Fruit fly (Drosophila melanogaster) whole organism, embryonic: ENCODE results near the gene aqz.

Experiments
- Abd-B ChIP-seq: fragments of 200-800 bp; sonication (Bioruptor generic); optimal IDR thresholded peaks from 2 replicates; lab custom pipeline; 2018; ENCODE audit warnings: missing biosample characterization, mild to moderate bottlenecking, missing genetic modification characterization, moderate library complexity
- CG10565 ChIP-seq: fragments of 200-800 bp; sonication (Bioruptor generic); optimal IDR thresholded peaks from 3 replicates; lab custom pipeline; 2016; ENCODE audit warnings: missing biosample characterization, mild to moderate bottlenecking, missing genetic modification characterization
- CG11085 ChIP-seq: fragments of 200-800 bp; sonication (Bioruptor generic); IDR thresholded peaks from 2 replicates; pipeline ENCODE4 v1.3.6; 2022; ENCODE audit warnings: missing biosample characterization, missing genetic modification characterization
- CG11093 ChIP-seq: fragments of 200-800 bp; sonication (Bioruptor generic); IDR thresholded peaks from 3 replicates; pipeline ENCODE4 v1.3.6; 2022; ENCODE audit warnings: missing biosample characterization, missing genetic modification characterization
- CG11398 ChIP-seq: fragments of 200-800 bp; sonication (Bioruptor generic); optimal IDR thresholded peaks from 2 replicates; lab custom pipeline; 2016; ENCODE audit warnings: missing biosample characterization, missing genetic modification characterization
- CG14667 ChIP-seq: fragments of 200-800 bp; sonication (Bioruptor generic); IDR thresholded peaks from 2 replicates; pipeline ENCODE4 v1.3.6; 2022; ENCODE audit warnings: missing biosample characterization, missing genetic modification characterization
- CG1647 ChIP-seq: fragments of 200-800 bp; sonication (Bioruptor generic); optimal IDR thresholded peaks from 3 replicates; lab custom pipeline; 2016; ENCODE audit warnings: missing biosample characterization, missing genetic modification characterization
- CG16813 ChIP-seq: fragments of 200-800 bp; sonication (Bioruptor generic); IDR thresholded peaks from 3 replicates; pipeline ENCODE4 v1.3.6; 2022; ENCODE audit warnings: missing biosample characterization, missing genetic modification characterization; ENCODE audit not compliant: partially characterized antibody
- CG17568 ChIP-seq: fragments of 200-800 bp; sonication (Bioruptor generic); optimal IDR thresholded peaks from 2 replicates; lab custom pipeline; 2018; ENCODE audit warnings: missing biosample characterization, mild to moderate bottlenecking, missing genetic modification characterization, moderate library complexity
- CG18262 ChIP-seq: fragments of 200-800 bp; optimal IDR thresholded peaks from 3 replicates; lab custom pipeline; 2019; ENCODE audit warnings: missing biosample characterization, mild to moderate bottlenecking, missing genetic modification characterization, moderate library complexity
- CG2199 ChIP-seq: fragments of 200-800 bp; sonication (Bioruptor generic); IDR thresholded peaks from 3 replicates; pipeline ENCODE4 v1.3.6; 2022; ENCODE audit warnings: missing biosample characterization, missing genetic modification characterization
- CG2678 ChIP-seq: fragments of 200-800 bp; sonication (Bioruptor generic); optimal IDR thresholded peaks from 3 replicates; lab custom pipeline; 2019; ENCODE audit warnings: missing biosample characterization, mild to moderate bottlenecking, missing genetic modification characterization, moderate library complexity
- CG2889 ChIP-seq: fragments of 200-800 bp; sonication (Bioruptor generic); IDR thresholded peaks from 3 replicates; pipeline ENCODE4 v1.3.6; 2022; ENCODE audit warnings: missing biosample characterization, missing genetic modification characterization
- CG34422 ChIP-seq: fragments of 200-800 bp; sonication (Bioruptor generic); IDR thresholded peaks from 3 replicates; pipeline ENCODE4 v1.3.6; 2022; ENCODE audit warnings: missing biosample characterization, missing genetic modification characterization
- CG4360 ChIP-seq: fragments of 200-800 bp; sonication (Bioruptor generic); IDR thresholded peaks from 2 replicates; pipeline ENCODE4 v1.3.6; 2022; ENCODE audit warnings: missing biosample characterization, missing genetic modification characterization
- CG7556 ChIP-seq: fragments of 200-800 bp; sonication (Bioruptor generic); optimal IDR thresholded peaks from 2 replicates; lab custom pipeline; 2017; ENCODE audit warnings: missing biosample characterization, mild to moderate bottlenecking, missing genetic modification characterization
- CG8478 ChIP-seq: fragments of >200 bp; optimal IDR thresholded peaks from 2 replicates; lab custom pipeline; 2018
- CG8924 ChIP-seq: fragments of 200-800 bp; optimal IDR thresholded peaks from 3 replicates; lab custom pipeline; 2019; ENCODE audit warnings: missing biosample characterization, mild to moderate bottlenecking, missing genetic modification characterization, moderate library complexity
- CG9876 ChIP-seq: fragments of 200-800 bp; sonication (Bioruptor generic); optimal IDR thresholded peaks from 2 replicates; lab custom pipeline; 2016; ENCODE audit warnings: missing biosample characterization, missing genetic modification characterization
- D19B ChIP-seq: fragments of 200-800 bp; sonication (Bioruptor generic); optimal IDR thresholded peaks from 2 replicates; lab custom pipeline; 2017; ENCODE audit warnings: missing biosample characterization, mild to moderate bottlenecking, missing genetic modification characterization
- Doc2 ChIP-seq: fragments of 200-800 bp; sonication (Bioruptor generic); IDR thresholded peaks from 2 replicates; pipeline ENCODE4 v1.3.6; 2022; ENCODE audit warnings: missing biosample characterization, missing genetic modification characterization
- ERR ChIP-seq: fragments of 200-800 bp; sonication (Bioruptor generic); optimal IDR thresholded peaks from 2 replicates; lab custom pipeline; 2016; ENCODE audit warnings: missing biosample characterization, missing genetic modification characterization
- Hey ChIP-seq: fragments of 200-800 bp; sonication (Bioruptor generic); optimal IDR thresholded peaks from 3 replicates; lab custom pipeline; 2018; ENCODE audit warnings: missing biosample characterization, mild to moderate bottlenecking, missing genetic modification characterization
- Lim3 ChIP-seq: fragments of 200-800 bp; sonication (Bioruptor generic); IDR thresholded peaks from 2 replicates; pipeline ENCODE4 v1.3.6; 2022; ENCODE audit warnings: missing biosample characterization, missing genetic modification characterization
- Mad ChIP-seq: fragments of 200-800 bp; sonication (Bioruptor generic); optimal IDR thresholded peaks from 2 replicates; lab custom pipeline; 2016; ENCODE audit warnings: missing biosample characterization, missing genetic modification characterization
- Meics ChIP-seq: fragments of 200-800 bp; sonication (Bioruptor generic); optimal IDR thresholded peaks from 2 replicates; lab custom pipeline; 2017; ENCODE audit warnings: missing biosample characterization, mild to moderate bottlenecking, missing genetic modification characterization
- NC2α ChIP-seq: fragments of 200-800 bp; sonication (Bioruptor generic); optimal IDR thresholded peaks from 2 replicates; lab custom pipeline; 2016; ENCODE audit warnings: missing biosample characterization, missing genetic modification characterization
- PHDP ChIP-seq: fragments of 200-800 bp; sonication (Bioruptor generic); optimal IDR thresholded peaks from 3 replicates; lab custom pipeline; 2018; ENCODE audit warnings: missing biosample characterization, mild to moderate bottlenecking, missing genetic modification characterization, moderate library complexity
- Six4 ChIP-seq: fragments of 200-800 bp; sonication (Bioruptor generic); optimal IDR thresholded peaks from 2 replicates; lab custom pipeline; 2016; ENCODE audit warnings: missing biosample characterization, missing genetic modification characterization
- ab ChIP-seq: fragments of 200-800 bp; sonication (Bioruptor generic); optimal IDR thresholded peaks from 2 replicates; lab custom pipeline; 2016; ENCODE audit warnings: missing biosample characterization, missing genetic modification characterization
- al ChIP-seq: fragments of 200-800 bp; sonication (Bioruptor generic); IDR thresholded peaks from 2 replicates; pipeline ENCODE4 v1.3.6; 2022; ENCODE audit warnings: missing biosample characterization, missing genetic modification characterization
- amos ChIP-seq: fragments of 200-800 bp; sonication (Bioruptor generic); IDR thresholded peaks from 2 replicates; pipeline ENCODE4 v1.3.6; 2022; ENCODE audit warnings: missing biosample characterization, missing genetic modification characterization; ENCODE audit not compliant: partially characterized antibody
- ase ChIP-seq: fragments of 200-800 bp; sonication (Bioruptor generic); IDR thresholded peaks from 3 replicates; pipeline ENCODE4 v1.3.6; 2022; ENCODE audit warnings: missing biosample characterization, missing genetic modification characterization
- az2 ChIP-seq: fragments of 200-800 bp; sonication (Bioruptor generic); optimal IDR thresholded peaks from 3 replicates; lab custom pipeline; 2016; ENCODE audit warnings: missing biosample characterization, missing genetic modification characterization
- bigmax ChIP-seq: fragments of 200-800 bp; sonication (Bioruptor generic); optimal IDR thresholded peaks from 2 replicates; lab custom pipeline; 2018; ENCODE audit warnings: missing biosample characterization, mild to moderate bottlenecking, missing genetic modification characterization
- bowl ChIP-seq: fragments of 200-800 bp; sonication (Bioruptor generic); IDR thresholded peaks from 2 replicates; pipeline ENCODE4 v1.3.6; 2022; ENCODE audit warnings: missing biosample characterization, missing genetic modification characterization
- cg ChIP-seq: fragments of 200-800 bp; sonication (Bioruptor generic); optimal IDR thresholded peaks from 3 replicates; lab custom pipeline; 2019; ENCODE audit warnings: missing biosample characterization, mild to moderate bottlenecking, missing genetic modification characterization, moderate library complexity
- chm ChIP-seq: fragments of 200-800 bp; sonication (Bioruptor generic); IDR thresholded peaks from 2 replicates; pipeline ENCODE4 v1.3.6; 2022; ENCODE audit warnings: missing biosample characterization, missing genetic modification characterization
- crc ChIP-seq: fragments of 200-800 bp; sonication (Bioruptor generic); optimal IDR thresholded peaks from 2 replicates; lab custom pipeline; 2016; ENCODE audit warnings: missing biosample characterization, missing genetic modification characterization
- fd96Cb ChIP-seq: fragments of 200-800 bp; sonication (Bioruptor generic); optimal IDR thresholded peaks from 2 replicates; lab custom pipeline; 2018; ENCODE audit warnings: missing biosample characterization, mild to moderate bottlenecking, missing genetic modification characterization, moderate library complexity
- grau ChIP-seq: fragments of 200-800 bp; optimal IDR thresholded peaks from 3 replicates; lab custom pipeline; 2019; ENCODE audit warnings: missing biosample characterization, mild to moderate bottlenecking, missing genetic modification characterization, moderate library complexity
- mld ChIP-seq: fragments of 200-800 bp; sonication (Bioruptor generic); IDR thresholded peaks from 3 replicates; pipeline ENCODE4 v1.3.6; 2022; ENCODE audit warnings: missing biosample characterization, missing genetic modification characterization; ENCODE audit not compliant: partially characterized antibody
- nerfin-2 ChIP-seq: fragments of 200-800 bp; sonication (Bioruptor generic); IDR thresholded peaks from 2 replicates; pipeline ENCODE4 v1.3.6; 2022; ENCODE audit warnings: missing biosample characterization, missing genetic modification characterization; ENCODE audit not compliant: partially characterized antibody
- onecut ChIP-seq: fragments of 200-800 bp; sonication (Bioruptor generic); IDR thresholded peaks from 2 replicates; pipeline ENCODE4 v1.3.6; 2022; ENCODE audit warnings: missing biosample characterization, missing genetic modification characterization
- pita ChIP-seq: fragments of 200-800 bp; sonication (Bioruptor generic); optimal IDR thresholded peaks from 2 replicates; lab custom pipeline; 2017; ENCODE audit warnings: missing biosample characterization, mild to moderate bottlenecking, missing genetic modification characterization
- prd ChIP-seq, 3 experiments: fragments of >200 bp in 2 of 3; fragments of 200-800 bp in 1 of 3; sonication (Bioruptor generic) in 1 of 3; optimal IDR thresholded peaks in 2 of 3; IDR thresholded peaks in 1 of 3; 2 replicates in 2 of 3; 3 replicates in 1 of 3; pipeline versions ENCODE4 v1.3.6 to Lab custom; 2017 to 2022; ENCODE audit warnings: missing biosample characterization in 1 of 3, missing genetic modification characterization in 1 of 3
- sd ChIP-seq: fragments of 200-800 bp; sonication (Bioruptor generic); optimal IDR thresholded peaks from 3 replicates; lab custom pipeline; 2018; ENCODE audit warnings: missing biosample characterization, mild to moderate bottlenecking, missing genetic modification characterization, moderate library complexity
- sens ChIP-seq: fragments of 200-800 bp; sonication (Bioruptor generic); peaks from one replicate; lab custom pipeline; 2016; ENCODE audit warnings: missing biosample characterization, missing genetic modification characterization
- trh ChIP-seq: fragments of 200-800 bp; sonication (Bioruptor generic); optimal IDR thresholded peaks from 2 replicates; lab custom pipeline; 2016; ENCODE audit warnings: missing biosample characterization, missing genetic modification characterization
- tx ChIP-seq: fragments of 200-800 bp; sonication (Bioruptor generic); optimal IDR thresholded peaks from 2 replicates; lab custom pipeline; 2016; ENCODE audit warnings: missing biosample characterization, missing genetic modification characterization
- vnd ChIP-seq: fragments of 200-800 bp; sonication (Bioruptor generic); IDR thresholded peaks from 3 replicates; pipeline ENCODE4 v1.3.6; 2022; ENCODE audit warnings: missing biosample characterization, missing genetic modification characterization; ENCODE audit not compliant: partially characterized antibody
- yki ChIP-seq: fragments of >200 bp; optimal IDR thresholded peaks from 3 replicates; lab custom pipeline; 2018

The aqz gene

dm6 chr3R:8808518-8808921, 12.0 kb downstream of the aqz start:
- TF ChIP-seq Doc2 (no peak), crc (GFP tag; lab: Kevin White, UChicago) (peak; percentile 18), Hey (tag; lab: Kevin White, UChicago) (no peak), Lim3 (GFP tag; lab: Robert Waterston, UW) (no peak), CG1647 (GFP tag; lab: Kevin White, UChicago) (no peak), mld (GFP tag; lab: Robert Waterston, UW) (no peak), D19B (GFP tag; lab: Kevin White, UChicago) (no peak), pita (GFP tag; lab: Kevin White, UChicago) (no peak), CG7556 (peak; percentile 86), CG34422 (GFP tag; lab: Robert Waterston, UW) (peak; percentile 62; the same call in 1 of the 3 replicates), CG10565 (GFP tag; lab: Kevin White, UChicago) (no peak), grau (tag; lab: Kevin White, UChicago) (peak; percentile 79), bigmax (GFP tag; lab: Kevin White, UChicago) (no peak), amos (no peak), bowl (no peak), Abd-B (GFP tag; lab: Kevin White, UChicago) (peak; percentile 47), ase (no peak), CG9876 (peak; percentile 2), al (no peak), CG2199 (GFP tag; lab: Robert Waterston, UW) (no peak), prd (optimal IDR thresholded peaks at IDR 0.05; lab: Kevin White, UChicago) (no peak), prd (GFP tag; IDR thresholded peaks at IDR 0.05; lab: Robert Waterston, UW) (peak; percentile 87), CG2889 (GFP tag; lab: Robert Waterston, UW) (no peak), nerfin-2 (GFP tag; lab: Robert Waterston, UW) (no peak), CG11093 (GFP tag; lab: Robert Waterston, UW) (0 out of 3 replicates have a peak, but pooled peaks have one; percentile 23), CG16813 (GFP tag; lab: Robert Waterston, UW) (no peak), CG11085 (GFP tag; lab: Robert Waterston, UW) (no peak), ab (GFP tag; lab: Kevin White, UChicago) (no peak), Six4 (GFP tag; lab: Kevin White, UChicago) (peak; percentile 56), sens (peak; percentile 97), CG11398 (GFP tag; lab: Kevin White, UChicago) (peak; percentile 17), Mad (GFP tag; lab: Kevin White, UChicago) (no peak), ERR (GFP tag; lab: Kevin White, UChicago) (no peak), yki (lab: Kevin White, UChicago) (no peak), chm (GFP tag; lab: Robert Waterston, UW) (no peak), CG18262 (tag; lab: Kevin White, UChicago) (peak; percentile 96), Meics (GFP tag; lab: Kevin White, UChicago) (peak; percentile 21), PHDP (tag; lab: Kevin White, UChicago) (peak; percentile 51), CG8478 (lab: Kevin White, UChicago) (no peak), tx (peak; percentile 9), onecut (GFP tag; lab: Robert Waterston, UW) (peak; percentile 64), cg (no peak), az2 (GFP tag; lab: Kevin White, UChicago) (peak; percentile 74), CG2678 (tag; lab: Kevin White, UChicago) (peak; percentile 77), sd (tag; lab: Kevin White, UChicago) (peak; percentile 51), trh (peak; percentile 20), CG14667 (no peak), CG17568 (GFP tag; lab: Kevin White, UChicago) (peak; percentile 43), NC2α (GFP tag; lab: Kevin White, UChicago) (peak; percentile 40), vnd (GFP tag; lab: Robert Waterston, UW) (no peak), fd96Cb (tag; lab: Kevin White, UChicago) (peak; percentile 76), CG4360 (GFP tag; lab: Robert Waterston, UW) (peak; percentile 25; the same call in 1 of the 2 replicates), CG8924 (peak; percentile 90)
